Worm (Caenorhabditis elegans) whole organism, L4/young adult: ENCODE data around the gene T20D4.11.

ENCODE experiments used
- dao-5 ChIP-seq: sonication (generic microtip); optimal IDR thresholded peaks from 2 replicates; lab custom pipeline; 2016; ENCODE audit warnings: missing genotype, missing genetic modification characterization, moderate library complexity, missing compliant biosample characterization
- him-1 ChIP-seq: sonication (generic microtip); optimal IDR thresholded peaks from 2 replicates; lab custom pipeline; 2016; ENCODE audit warnings: missing genotype, missing genetic modification reagents, missing genetic modification characterization, missing compliant biosample characterization

DNA sequence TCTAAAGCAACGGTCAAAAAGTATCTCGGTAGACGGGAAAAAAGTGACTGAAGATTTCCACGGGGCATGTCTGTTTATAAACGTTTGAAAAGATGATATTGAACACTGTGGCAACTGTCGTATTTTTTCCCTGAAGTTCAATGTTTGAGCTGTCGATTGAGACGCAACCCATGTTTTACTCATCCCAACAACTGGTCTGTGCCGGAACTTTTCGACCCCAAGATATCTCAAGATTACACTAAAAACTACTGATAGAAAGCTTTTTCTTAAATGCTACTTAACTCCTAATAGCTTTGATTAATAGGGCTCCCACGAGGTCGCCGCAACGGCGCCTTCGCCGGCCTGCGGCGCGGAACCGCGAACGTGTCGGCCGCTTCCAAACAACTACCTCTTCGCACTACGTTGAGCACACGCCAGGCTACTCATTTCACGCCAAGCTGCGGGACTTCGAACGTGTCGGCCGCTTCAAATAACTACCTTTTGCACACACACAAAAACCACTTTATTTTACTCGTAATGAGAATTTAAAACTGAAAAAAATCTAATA, 3.7 kb upstream of the T20D4.11 start, which contains the start of gene T20D4.15:
- TF ChIP-seq dao-5 (tag; lab: Kevin White, UChicago) (no peak), him-1 (tag; lab: Kevin White, UChicago) (no peak)
